Worm (Caenorhabditis elegans) whole organism, L4 larva: ENCODE results near the gene K09F5.4.

Experiments used
- D1046.2 ChIP-seq: fragments of 200-800 bp; sonication (Bioruptor generic); IDR thresholded peaks from 2 replicates; pipeline ENCODE4 v1.3.6; 2022; ENCODE audit warnings: missing genetic modification characterization, missing compliant biosample characterization
- F10B5.3 ChIP-seq: sonication (generic microtip); optimal IDR thresholded peaks from 2 replicates; lab custom pipeline; 2016; ENCODE audit warnings: mild to moderate bottlenecking, missing genetic modification characterization, missing compliant biosample characterization
- F44E2.7 ChIP-seq: fragments of 200-800 bp; sonication (Bioruptor generic); IDR thresholded peaks from 2 replicates; pipeline ENCODE4 v2.1.2; 2022; ENCODE audit warnings: missing genetic modification characterization, missing compliant biosample characterization
- Y105C5A.15 ChIP-seq: fragments of 200-800 bp; sonication (Bioruptor generic); IDR thresholded peaks from 2 replicates; pipeline ENCODE4 v1.3.6; 2022; ENCODE audit warnings: missing genetic modification characterization, missing compliant biosample characterization
- ZK546.5 ChIP-seq, 2 experiments: sonication (generic microtip); optimal IDR thresholded peaks; 2 replicates each; lab custom pipeline; 2017; ENCODE audit warnings: missing biosample characterization in 2 of 2, missing genetic modification characterization in 2 of 2
- aha-1 ChIP-seq: fragments of 150-350 bp; peaks from one replicate; lab custom pipeline; 2014; ENCODE audit warnings: missing biosample characterization, missing genetic modification characterization
- arid-1 ChIP-seq: fragments of 200-800 bp; sonication (Bioruptor generic); conservative IDR thresholded peaks from 2 replicates; pipeline ENCODE4 v1.3.6; 2022; ENCODE audit warnings: missing genetic modification reagents, missing genetic modification characterization, missing compliant biosample characterization
- ceh-44 ChIP-seq: fragments of 200-800 bp; sonication (Bioruptor generic); IDR thresholded peaks from 2 replicates; pipeline ENCODE4 v1.3.6; 2022; ENCODE audit warnings: missing genetic modification reagents, missing genetic modification characterization, missing compliant biosample characterization
- ceh-82 ChIP-seq: sonication (generic microtip); optimal IDR thresholded peaks from 2 replicates; lab custom pipeline; 2017; ENCODE audit warnings: missing biosample characterization, missing genetic modification characterization
- ces-1 ChIP-seq: fragments of 150-350 bp; sonication (generic microtip); optimal IDR thresholded peaks from 4 replicates; lab custom pipeline; 2014; ENCODE audit warnings: missing biosample characterization, missing genetic modification reagents, missing genetic modification characterization
- ctbp-1 ChIP-seq: fragments of 200-800 bp; sonication (Bioruptor generic); IDR thresholded peaks from 2 replicates; pipeline ENCODE4 v1.3.6; 2022; ENCODE audit warnings: missing genetic modification reagents, missing genetic modification characterization, missing compliant biosample characterization
- daf-12 ChIP-seq: fragments of 150-350 bp; optimal IDR thresholded peaks from 2 replicates; lab custom pipeline; 2014; ENCODE audit warnings: missing biosample characterization, missing genetic modification reagents, missing genetic modification characterization
- daf-16 ChIP-seq, 3 experiments: sonication (generic microtip); optimal IDR thresholded peaks; 2 replicates each; lab custom pipeline; 2016 to 2017; ENCODE audit warnings: missing genetic modification characterization in 3 of 3, missing genetic modification reagents in 3 of 3, mild to moderate bottlenecking in 2 of 3, missing compliant biosample characterization in 2 of 3, missing biosample characterization in 1 of 3, moderate library complexity in 1 of 3
- dmd-6 ChIP-seq: fragments of 200-800 bp; sonication (Bioruptor generic); IDR thresholded peaks from 2 replicates; pipeline ENCODE4 v1.3.6; 2022; ENCODE audit warnings: missing genetic modification reagents, missing genetic modification characterization, missing compliant biosample characterization
- dpl-1 ChIP-seq: fragments of 150-350 bp; optimal IDR thresholded peaks from 2 replicates; lab custom pipeline; 2014; ENCODE audit warnings: missing biosample characterization, missing genetic modification reagents, missing genetic modification characterization
- duxl-1 ChIP-seq: sonication (generic microtip); optimal IDR thresholded peaks from 2 replicates; lab custom pipeline; 2016; ENCODE audit warnings: mild to moderate bottlenecking, missing genetic modification characterization, moderate library complexity, missing compliant biosample characterization; ENCODE audit not compliant: poor library complexity
- fkh-10 ChIP-seq: fragments of 150-350 bp; optimal IDR thresholded peaks from 2 replicates; lab custom pipeline; 2014; ENCODE audit warnings: missing biosample characterization, missing genetic modification reagents, missing genetic modification characterization
- fos-1 ChIP-seq: fragments of 150-350 bp; optimal IDR thresholded peaks from 2 replicates; lab custom pipeline; 2014; ENCODE audit warnings: missing biosample characterization, missing genetic modification characterization
- hif-1 ChIP-seq, 2 experiments: sonication (generic microtip); optimal IDR thresholded peaks; 2 replicates each; lab custom pipeline; 2016 to 2017; ENCODE audit warnings: missing compliant biosample characterization in 2 of 2, missing genetic modification characterization in 2 of 2, missing genetic modification reagents in 2 of 2, missing genotype in 2 of 2, mild to moderate bottlenecking in 1 of 2
- hlh-11 ChIP-seq: fragments of 200-800 bp; sonication (Bioruptor generic); optimal IDR thresholded peaks from 2 replicates; lab custom pipeline; 2018; ENCODE audit warnings: mild to moderate bottlenecking, missing genetic modification characterization, missing compliant biosample characterization
- hlh-30 ChIP-seq: sonication (generic microtip); optimal IDR thresholded peaks from 2 replicates; lab custom pipeline; 2017; ENCODE audit warnings: antibody characterized with exemption, mild to moderate bottlenecking, missing genetic modification characterization, missing compliant biosample characterization; ENCODE audit not compliant: insufficient read depth
- hmg-1.1 ChIP-seq: fragments of 200-800 bp; sonication (Bioruptor generic); IDR thresholded peaks from 2 replicates; pipeline ENCODE4 v1.3.6; 2022; ENCODE audit warnings: missing genetic modification reagents, missing genetic modification characterization, missing compliant biosample characterization
- jun-1 ChIP-seq: fragments of 150-350 bp; optimal IDR thresholded peaks from 2 replicates; lab custom pipeline; 2014; ENCODE audit warnings: missing biosample characterization, missing genetic modification reagents, missing genetic modification characterization
- lin-39 ChIP-seq: fragments of 150-350 bp; optimal IDR thresholded peaks from 2 replicates; lab custom pipeline; 2014; ENCODE audit warnings: missing biosample characterization, missing genetic modification reagents, missing genetic modification characterization
- lsy-2 ChIP-seq, 2 experiments: fragments of 150-350 bp in 1 of 2; sonication (generic microtip) in 1 of 2; optimal IDR thresholded peaks; 2 replicates each; lab custom pipeline; 2014 to 2017; ENCODE audit warnings: missing biosample characterization in 2 of 2, missing genetic modification characterization in 2 of 2
- madf-9 ChIP-seq: fragments of 200-800 bp; sonication (Bioruptor generic); conservative IDR thresholded peaks from 2 replicates; pipeline ENCODE4 v1.3.6; 2022; ENCODE audit warnings: missing genetic modification reagents, missing genetic modification characterization, missing compliant biosample characterization
- mdl-1 ChIP-seq, 2 experiments: fragments of 150-350 bp in 1 of 2; sonication (generic microtip) in 1 of 2; optimal IDR thresholded peaks; 2 replicates each; lab custom pipeline; 2014 to 2017; ENCODE audit warnings: missing biosample characterization in 2 of 2, missing genetic modification characterization in 2 of 2
- mes-2 ChIP-seq: sonication (generic microtip); optimal IDR thresholded peaks from 2 replicates; lab custom pipeline; 2016; ENCODE audit warnings: missing genotype, mild to moderate bottlenecking, missing genetic modification characterization, missing compliant biosample characterization; ENCODE audit not compliant: poor library complexity, severe bottlenecking
- nhr-102 ChIP-seq: sonication (generic microtip); optimal IDR thresholded peaks from 2 replicates; lab custom pipeline; 2016; ENCODE audit warnings: mild to moderate bottlenecking, missing genetic modification characterization, moderate library complexity, missing compliant biosample characterization
- nhr-11 ChIP-seq: fragments of 150-350 bp; optimal IDR thresholded peaks from 2 replicates; lab custom pipeline; 2014; ENCODE audit warnings: missing biosample characterization, missing genetic modification characterization
- nhr-28 ChIP-seq: fragments of 150-350 bp; optimal IDR thresholded peaks from 2 replicates; lab custom pipeline; 2014; ENCODE audit warnings: missing biosample characterization, missing genetic modification characterization
- nhr-41 ChIP-seq: fragments of 200-800 bp; sonication (Bioruptor generic); IDR thresholded peaks from 2 replicates; pipeline ENCODE4 v1.3.6; 2022; ENCODE audit warnings: missing genetic modification reagents, missing genetic modification characterization, missing compliant biosample characterization
- nhr-48 ChIP-seq: sonication (generic microtip); optimal IDR thresholded peaks from 2 replicates; lab custom pipeline; 2016; ENCODE audit warnings: mild to moderate bottlenecking, missing genetic modification characterization, missing compliant biosample characterization
- nhr-77 ChIP-seq: fragments of 150-350 bp; optimal IDR thresholded peaks from 2 replicates; lab custom pipeline; 2014; ENCODE audit warnings: missing biosample characterization, missing genetic modification characterization
- pha-4 ChIP-seq, 2 experiments: fragments of 150-350 bp in 1 of 2; fragments of 200-800 bp in 1 of 2; sonication (Bioruptor generic) in 1 of 2; IDR thresholded peaks in 1 of 2; optimal IDR thresholded peaks in 1 of 2; 2 replicates each; pipeline versions ENCODE4 v1.3.6 to Lab custom; 2014 to 2022; ENCODE audit warnings: missing genetic modification characterization in 2 of 2, missing genetic modification reagents in 2 of 2, missing biosample characterization in 1 of 2, missing compliant biosample characterization in 1 of 2
- php-3 ChIP-seq: fragments of 200-800 bp; sonication (Bioruptor generic); IDR thresholded peaks from 2 replicates; pipeline ENCODE4 v1.3.6; 2022; ENCODE audit warnings: missing genetic modification reagents, missing genetic modification characterization, missing compliant biosample characterization
- rbr-2 ChIP-seq: sonication (generic microtip); optimal IDR thresholded peaks from 2 replicates; lab custom pipeline; 2016; ENCODE audit warnings: missing genotype, missing genetic modification characterization, missing compliant biosample characterization
- skn-1 ChIP-seq: fragments of 150-350 bp; optimal IDR thresholded peaks from 2 replicates; lab custom pipeline; 2014; ENCODE audit warnings: missing biosample characterization, missing genetic modification characterization
- spr-1 ChIP-seq: sonication (generic microtip); optimal IDR thresholded peaks from 2 replicates; lab custom pipeline; 2016; ENCODE audit warnings: mild to moderate bottlenecking, missing genetic modification characterization, missing compliant biosample characterization
- tra-1 ChIP-seq: fragments of 200-800 bp; sonication (Bioruptor generic); IDR thresholded peaks from 2 replicates; pipeline ENCODE4 v1.3.6; 2022; ENCODE audit warnings: missing genetic modification reagents, missing genetic modification characterization, missing compliant biosample characterization
- unc-39 ChIP-seq: sonication (generic microtip); optimal IDR thresholded peaks from 2 replicates; lab custom pipeline; 2017; ENCODE audit warnings: missing biosample characterization, missing genetic modification characterization
- zfp-3 ChIP-seq: fragments of 200-800 bp; sonication (Bioruptor generic); conservative IDR thresholded peaks from 2 replicates; pipeline ENCODE4 v1.3.6; 2022; ENCODE audit warnings: missing genetic modification reagents, missing genetic modification characterization, missing compliant biosample characterization
- ztf-11 ChIP-seq: fragments of 150-350 bp; optimal IDR thresholded peaks from 2 replicates; lab custom pipeline; 2014; ENCODE audit warnings: missing biosample characterization, missing genetic modification characterization
- ztf-7 ChIP-seq: fragments of 150-350 bp; optimal IDR thresholded peaks from 2 replicates; lab custom pipeline; 2014; ENCODE audit warnings: missing biosample characterization, missing genetic modification characterization

K09F5.4 gene

ce11 chrX:7680545-7681330 is 29.8 kb downstream of the K09F5.4 start, which contains the start of gene stn-2 (continued):
- TF ChIP-seq D1046.2 (GFP tag; lab: Robert Waterston, UW) = no peak
- TF ChIP-seq hmg-1.1 (GFP tag; lab: Robert Waterston, UW) = no peak
- TF ChIP-seq ztf-7 = no peak
- no peak for TF ChIP-seq F44E2.7 (GFP tag; lab: Robert Waterston, UW)
- TF ChIP-seq ZK546.5 (tag; optimal IDR thresholded peaks at IDR 0.05; lab: Kevin White, UChicago) = no peak
- TF ChIP-seq nhr-48 (tag; lab: Kevin White, UChicago) = peak; percentile 8
- TF ChIP-seq jun-1 (tag; lab: Kevin White, UChicago) = no peak
- TF ChIP-seq duxl-1 (tag; lab: Kevin White, UChicago) = peak; percentile 3
- no peak for TF ChIP-seq daf-12
- TF ChIP-seq pha-4 (GFP tag; IDR thresholded peaks at IDR 0.05; lab: Robert Waterston, UW) = peak; percentile 56; the same call in 1 of the 2 replicates
- TF ChIP-seq pha-4 (tag; optimal IDR thresholded peaks at IDR 0.05; lab: Kevin White, UChicago) = peak; percentile 10
- peak; percentile 7 for TF ChIP-seq nhr-28 (tag; lab: Kevin White, UChicago)
- peak; percentile 75 for TF ChIP-seq aha-1
- peak; percentile 24; the same call in 1 of the 2 replicates for TF ChIP-seq php-3 (GFP tag; lab: Robert Waterston, UW)
- TF ChIP-seq zfp-3 = no peak
- no peak for TF ChIP-seq nhr-11 (tag; lab: Kevin White, UChicago)
- TF ChIP-seq hlh-11 (tag; lab: Kevin White, UChicago) = peak; percentile 26
- TF ChIP-seq lsy-2 (tag; optimal IDR thresholded peaks at IDR 0.05; lab: Kevin White, UChicago) = peak in 1 of 2 experiments; percentile 8
- 0 out of 2 replicates have a peak, but pooled peaks have one; percentile 63 for TF ChIP-seq Y105C5A.15 (GFP tag; lab: Robert Waterston, UW)
- TF ChIP-seq madf-9 (GFP tag; lab: Robert Waterston, UW) = peak; percentile 52; the same call in 1 of the 2 replicates
- 0 out of 2 replicates have a peak, but pooled peaks have one; percentile 17 for TF ChIP-seq tra-1 (GFP tag; lab: Robert Waterston, UW)
- peak in 1 of 2 experiments; percentile 48 for TF ChIP-seq daf-16 (GFP tag; optimal IDR thresholded peaks at IDR 0.05; lab: Kevin White, UChicago)
- TF ChIP-seq daf-16 (tag; optimal IDR thresholded peaks at IDR 0.05; lab: Kevin White, UChicago) = no peak
- TF ChIP-seq nhr-41 (GFP tag; lab: Robert Waterston, UW) = peak; percentile 52; the same call in 1 of the 2 replicates
- TF ChIP-seq nhr-102 (tag; lab: Kevin White, UChicago) = peak; percentile 37

- TF ChIP-seq ces-1 = peak; percentile 11
- no peak for TF ChIP-seq hif-1 (tag; optimal IDR thresholded peaks at IDR 0.05; lab: Kevin White, UChicago)
- 0 out of 2 replicates have a peak, but pooled peaks have one; percentile 47 for TF ChIP-seq ctbp-1 (GFP tag; lab: Robert Waterston, UW)
- TF ChIP-seq skn-1 (tag; lab: Kevin White, UChicago) = no peak
- TF ChIP-seq fkh-10 = peak; percentile 34
- TF ChIP-seq, all 104 proteins: peak for 3
Measured at ce11 chrX:7679835-7680234, 30.7 kb downstream of the K09F5.4 start.

- TF ChIP-seq spr-1 (tag; lab: Kevin White, UChicago) = no peak
- no peak for TF ChIP-seq ces-1
- no peak for TF ChIP-seq nhr-77 (tag; lab: Kevin White, UChicago)
- no peak for TF ChIP-seq duxl-1 (tag; lab: Kevin White, UChicago)
- peak; percentile 73 for TF ChIP-seq hlh-30 (tag; lab: Kevin White, UChicago)
- no peak for TF ChIP-seq mdl-1 (tag; optimal IDR thresholded peaks at IDR 0.05; lab: Kevin White, UChicago)
- no peak for TF ChIP-seq dpl-1 (GFP tag; lab: Kevin White, UChicago)
- TF ChIP-seq ceh-82 (tag; lab: Kevin White, UChicago) = no peak
- TF ChIP-seq rbr-2 (tag; lab: Kevin White, UChicago) = no peak
- TF ChIP-seq ztf-7 = no peak
- TF ChIP-seq unc-39 (tag; lab: Kevin White, UChicago) = no peak
- TF ChIP-seq mes-2 (tag; lab: Kevin White, UChicago) = no peak
- TF ChIP-seq ceh-44 (GFP tag; lab: Robert Waterston, UW) = no peak
- no peak for TF ChIP-seq lin-39 (tag; lab: Kevin White, UChicago)
- TF ChIP-seq ztf-11 (tag; lab: Kevin White, UChicago) = no peak
- TF ChIP-seq dmd-6 (GFP tag; lab: Robert Waterston, UW) = no peak
- peak; percentile 91 for TF ChIP-seq aha-1
- no peak for TF ChIP-seq skn-1 (tag; lab: Kevin White, UChicago)
- TF ChIP-seq F10B5.3 = no peak
- TF ChIP-seq fos-1 (tag; lab: Kevin White, UChicago) = no peak
- no peak for TF ChIP-seq arid-1 (GFP tag; lab: Robert Waterston, UW)
Measured at ce11 chrX:7678437-7679139, 32.0 kb downstream of the K09F5.4 start.
